Fruit fly (Drosophila melanogaster) whole organism, adult: ENCODE measurements around the gene CG44006.

Experiments
- CG12768 ChIP-seq: fragments of 200-800 bp; sonication (Bioruptor generic); optimal IDR thresholded peaks from 2 replicates; lab custom pipeline; 2017; ENCODE audit warnings: missing biosample characterization, missing genetic modification characterization, mild to moderate bottlenecking, moderate library complexity, missing genetic modification reagents
- CG1620 ChIP-seq: fragments of 200-800 bp; sonication (Bioruptor generic); optimal IDR thresholded peaks from 2 replicates; lab custom pipeline; 2016; ENCODE audit warnings: missing biosample characterization, missing genetic modification characterization
- CG33017 ChIP-seq: fragments of 200-800 bp; sonication (Bioruptor generic); optimal IDR thresholded peaks from 2 replicates; lab custom pipeline; 2018; ENCODE audit warnings: missing biosample characterization, mild to moderate bottlenecking, missing genetic modification characterization, moderate library complexity
- CG5204 ChIP-seq: fragments of 200-800 bp; sonication (Bioruptor generic); optimal IDR thresholded peaks from 2 replicates; lab custom pipeline; 2016; ENCODE audit warnings: missing biosample characterization, missing genetic modification characterization
- CG7045 ChIP-seq: fragments of 200-800 bp; sonication (Bioruptor generic); optimal IDR thresholded peaks from 2 replicates; lab custom pipeline; 2017; ENCODE audit warnings: missing biosample characterization, mild to moderate bottlenecking, missing genetic modification characterization
- Clk ChIP-seq: fragments of 200-800 bp; sonication (Bioruptor generic); optimal IDR thresholded peaks from 2 replicates; lab custom pipeline; 2017; ENCODE audit warnings: missing biosample characterization, missing genetic modification characterization
- bab1 ChIP-seq: fragments of 200-800 bp; sonication (Bioruptor generic); optimal IDR thresholded peaks from 3 replicates; lab custom pipeline; 2019; ENCODE audit warnings: missing biosample characterization, mild to moderate bottlenecking, missing genetic modification characterization, moderate library complexity
- cic ChIP-seq: fragments of 200-800 bp; sonication (Bioruptor generic); optimal IDR thresholded peaks from 2 replicates; lab custom pipeline; 2017; ENCODE audit warnings: missing biosample characterization, mild to moderate bottlenecking, missing genetic modification characterization, moderate library complexity
- cnc ChIP-seq, 2 experiments: fragments of >200 bp; optimal IDR thresholded peaks; 2 replicates each; lab custom pipeline; 2017
- kay ChIP-seq: fragments of 200-800 bp; sonication (Bioruptor generic); peaks from one replicate; lab custom pipeline; 2016; ENCODE audit warnings: missing biosample characterization, missing genetic modification characterization, borderline replicate concordance
- tj ChIP-seq: fragments of 200-800 bp; sonication (Bioruptor generic); optimal IDR thresholded peaks from 3 replicates; lab custom pipeline; 2017; ENCODE audit warnings: missing biosample characterization, mild to moderate bottlenecking, missing genetic modification characterization, moderate library complexity

DNA sequence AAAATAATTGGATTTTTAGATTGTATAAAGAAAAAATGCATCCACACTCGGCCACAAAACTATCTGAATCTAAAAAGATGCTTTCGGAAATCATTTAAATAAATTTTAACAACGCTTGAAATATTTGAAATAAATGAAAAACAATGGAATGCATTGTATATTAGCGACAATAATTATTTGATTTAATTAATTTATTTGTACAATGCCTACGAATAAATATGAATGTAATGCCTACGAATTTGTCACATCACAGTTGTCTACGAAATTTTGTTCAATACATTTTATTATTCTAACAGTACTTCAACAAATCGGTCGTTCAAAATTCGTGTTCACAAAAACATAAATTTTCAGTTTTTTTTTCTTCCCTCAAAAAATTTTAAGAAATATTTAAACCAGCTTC is 29.9 kb downstream of the CG44006 start, which contains the start of gene CG32192:
- TF ChIP-seq cnc (optimal IDR thresholded peaks at IDR 0.05; lab: Kevin White, UChicago) (no peak), Clk (GFP tag; lab: Kevin White, UChicago) (no peak), tj (no peak), bab1 (GFP tag; lab: Kevin White, UChicago) (no peak), CG1620 (no peak), CG7045 (no peak), CG12768 (no peak), CG5204 (no peak), cic (no peak), CG33017 (no peak), kay (no peak)
